Worm (Caenorhabditis elegans) whole organism, L3 larva: ENCODE measurements around the gene F55G7.4.

ENCODE experiments used
- R02D3.7 ChIP-seq: fragments of 150-350 bp; optimal IDR thresholded peaks from 2 replicates; lab custom pipeline; 2014; ENCODE audit warnings: missing biosample characterization, missing genetic modification characterization
- ZK546.5 ChIP-seq: sonication (generic microtip); optimal IDR thresholded peaks from 2 replicates; lab custom pipeline; 2017; ENCODE audit warnings: missing biosample characterization, missing genetic modification characterization
- aly-2 ChIP-seq: fragments of 150-350 bp; optimal IDR thresholded peaks from 2 replicates; lab custom pipeline; 2014; ENCODE audit warnings: missing biosample characterization, missing genetic modification characterization
- ama-1 ChIP-seq: fragments of 150-350 bp; optimal IDR thresholded peaks from 2 replicates; lab custom pipeline; 2018
- ceh-28 ChIP-seq: fragments of 150-350 bp; optimal IDR thresholded peaks from 2 replicates; lab custom pipeline; 2014; ENCODE audit warnings: missing biosample characterization, missing genetic modification reagents, missing genetic modification characterization
- ceh-82 ChIP-seq: fragments of 150-350 bp; optimal IDR thresholded peaks from 2 replicates; lab custom pipeline; 2014; ENCODE audit warnings: missing biosample characterization, missing genetic modification characterization
- ceh-9 ChIP-seq: sonication (generic microtip); optimal IDR thresholded peaks from 2 replicates; lab custom pipeline; 2018; ENCODE audit warnings: missing biosample characterization, missing genetic modification characterization
- daf-12 ChIP-seq: fragments of 150-350 bp; optimal IDR thresholded peaks from 2 replicates; lab custom pipeline; 2014; ENCODE audit warnings: missing biosample characterization, missing genetic modification reagents, missing genetic modification characterization
- egl-27 ChIP-seq: sonication (generic microtip); optimal IDR thresholded peaks from 4 replicates; lab custom pipeline; 2017; ENCODE audit warnings: missing biosample characterization, missing genetic modification reagents, missing genetic modification characterization
- egl-5 ChIP-seq: fragments of 150-350 bp; optimal IDR thresholded peaks from 2 replicates; lab custom pipeline; 2017; ENCODE audit warnings: missing biosample characterization, missing genetic modification reagents, missing genetic modification characterization, inconsistent platforms
- elt-1 ChIP-seq: fragments of 150-350 bp; optimal IDR thresholded peaks from 2 replicates; lab custom pipeline; 2014; ENCODE audit warnings: missing biosample characterization, missing genetic modification characterization
- elt-2 ChIP-seq: sonication (generic microtip); optimal IDR thresholded peaks from 2 replicates; lab custom pipeline; 2016; ENCODE audit warnings: missing genetic modification reagents, mild to moderate bottlenecking, missing genetic modification characterization, missing compliant biosample characterization
- elt-3 ChIP-seq, 3 experiments: fragments of 150-350 bp in 1 of 3; sonication (generic microtip) in 2 of 3; optimal IDR thresholded peaks; 2 replicates in 2 of 3; 4 replicates in 1 of 3; lab custom pipeline; 2014 to 2017; ENCODE audit warnings: missing biosample characterization in 3 of 3, missing genetic modification characterization in 3 of 3
- eor-1 ChIP-seq, 2 experiments: fragments of 150-350 bp; optimal IDR thresholded peaks; 2 replicates each; lab custom pipeline; 2014 to 2018; ENCODE audit warnings: missing biosample characterization in 2 of 2, missing genetic modification characterization in 2 of 2
- fkh-10 ChIP-seq: sonication (generic microtip); optimal IDR thresholded peaks from 2 replicates; lab custom pipeline; 2017; ENCODE audit warnings: missing biosample characterization, missing genetic modification reagents, missing genetic modification characterization
- fkh-2 ChIP-seq: fragments of 150-350 bp; optimal IDR thresholded peaks from 2 replicates; lab custom pipeline; 2014; ENCODE audit warnings: missing biosample characterization, missing genetic modification reagents, missing genetic modification characterization
- fos-1 ChIP-seq: fragments of 150-350 bp; optimal IDR thresholded peaks from 2 replicates; lab custom pipeline; 2014; ENCODE audit warnings: missing biosample characterization, missing genetic modification characterization
- hmg-11 ChIP-seq: sonication (generic microtip); optimal IDR thresholded peaks from 2 replicates; lab custom pipeline; 2016; ENCODE audit warnings: missing genetic modification characterization, missing compliant biosample characterization
- jun-1 ChIP-seq: fragments of 150-350 bp; optimal IDR thresholded peaks from 2 replicates; lab custom pipeline; 2014; ENCODE audit warnings: missing biosample characterization, missing genetic modification reagents, missing genetic modification characterization
- lin-39 ChIP-seq: fragments of 150-350 bp; optimal IDR thresholded peaks from 2 replicates; lab custom pipeline; 2018; ENCODE audit warnings: missing biosample characterization, missing genetic modification reagents, missing genetic modification characterization
- lsy-12 ChIP-seq: sonication (generic microtip); optimal IDR thresholded peaks from 2 replicates; lab custom pipeline; 2016; ENCODE audit warnings: mild to moderate bottlenecking, missing genetic modification characterization, missing compliant biosample characterization
- mdl-1 ChIP-seq: fragments of 150-350 bp; optimal IDR thresholded peaks from 2 replicates; lab custom pipeline; 2014; ENCODE audit warnings: missing biosample characterization, missing genetic modification characterization
- mml-1 ChIP-seq: fragments of 150-350 bp; sonication (generic microtip); optimal IDR thresholded peaks from 3 replicates; lab custom pipeline; 2014; ENCODE audit warnings: missing biosample characterization, missing genetic modification characterization
- nfya-1 ChIP-seq: sonication (generic microtip); optimal IDR thresholded peaks from 2 replicates; lab custom pipeline; 2017; ENCODE audit warnings: missing genetic modification characterization, mild to moderate bottlenecking, missing compliant biosample characterization, antibody characterized with exemption, moderate library complexity; ENCODE audit not compliant: insufficient read depth
- nhr-11 ChIP-seq: fragments of 150-350 bp; optimal IDR thresholded peaks from 2 replicates; lab custom pipeline; 2014; ENCODE audit warnings: missing biosample characterization, missing genetic modification characterization
- nhr-23 ChIP-seq: fragments of 150-350 bp; optimal IDR thresholded peaks from 2 replicates; lab custom pipeline; 2014; ENCODE audit warnings: missing biosample characterization, missing genetic modification reagents, missing genetic modification characterization
- nhr-25 ChIP-seq: sonication (generic microtip); optimal IDR thresholded peaks from 2 replicates; lab custom pipeline; 2017; ENCODE audit warnings: missing biosample characterization, missing genetic modification characterization
- nhr-28 ChIP-seq: fragments of 150-350 bp; optimal IDR thresholded peaks from 2 replicates; lab custom pipeline; 2014; ENCODE audit warnings: missing biosample characterization, missing genetic modification characterization
- nhr-43 ChIP-seq: sonication (generic microtip); optimal IDR thresholded peaks from 2 replicates; lab custom pipeline; 2016; ENCODE audit warnings: mild to moderate bottlenecking, missing genetic modification characterization, missing compliant biosample characterization; ENCODE audit not compliant: poor library complexity, severe bottlenecking
- nhr-67 ChIP-seq: fragments of 150-350 bp; optimal IDR thresholded peaks from 2 replicates; lab custom pipeline; 2014; ENCODE audit warnings: missing biosample characterization, missing genetic modification characterization
- nhr-76 ChIP-seq: fragments of 150-350 bp; sonication (generic microtip); optimal IDR thresholded peaks from 5 replicates; lab custom pipeline; 2014; ENCODE audit warnings: missing biosample characterization, missing genetic modification characterization
- nhr-77 ChIP-seq: fragments of 150-350 bp; optimal IDR thresholded peaks from 2 replicates; lab custom pipeline; 2014; ENCODE audit warnings: missing biosample characterization, missing genetic modification characterization
- pha-4 ChIP-seq: fragments of 150-350 bp; optimal IDR thresholded peaks from 2 replicates; lab custom pipeline; 2014; ENCODE audit warnings: missing biosample characterization, missing genetic modification reagents, missing genetic modification characterization
- pqm-1 ChIP-seq: fragments of 150-350 bp; optimal IDR thresholded peaks from 2 replicates; lab custom pipeline; 2017; ENCODE audit warnings: missing biosample characterization, missing genetic modification characterization, inconsistent platforms
- sea-2 ChIP-seq: fragments of 150-350 bp; sonication (generic microtip); optimal IDR thresholded peaks from 4 replicates; lab custom pipeline; 2014; ENCODE audit warnings: missing biosample characterization, missing genetic modification reagents, missing genetic modification characterization
- skn-1 ChIP-seq: fragments of 150-350 bp; optimal IDR thresholded peaks from 2 replicates; lab custom pipeline; 2014; ENCODE audit warnings: missing biosample characterization, missing genetic modification characterization
- snpc-4 ChIP-seq: fragments of 150-350 bp; optimal IDR thresholded peaks from 2 replicates; lab custom pipeline; 2014; ENCODE audit warnings: missing biosample characterization, missing genetic modification characterization
- tbx-2 ChIP-seq: sonication (generic microtip); optimal IDR thresholded peaks from 2 replicates; lab custom pipeline; 2016; ENCODE audit warnings: mild to moderate bottlenecking, missing genetic modification characterization, missing compliant biosample characterization
- unc-39 ChIP-seq: sonication (generic microtip); optimal IDR thresholded peaks from 4 replicates; lab custom pipeline; 2017; ENCODE audit warnings: missing biosample characterization, missing genetic modification characterization
- unc-62 ChIP-seq: fragments of 150-350 bp; sonication (generic microtip); optimal IDR thresholded peaks from 4 replicates; lab custom pipeline; 2014; ENCODE audit warnings: missing biosample characterization, missing genetic modification reagents, missing genetic modification characterization
- zag-1 ChIP-seq: fragments of 150-350 bp; optimal IDR thresholded peaks from 2 replicates; lab custom pipeline; 2014; ENCODE audit warnings: missing biosample characterization, missing genetic modification characterization
- ztf-11 ChIP-seq: fragments of 150-350 bp; optimal IDR thresholded peaks from 2 replicates; lab custom pipeline; 2014; ENCODE audit warnings: missing biosample characterization, missing genetic modification characterization
- ztf-4 ChIP-seq: fragments of 150-350 bp; optimal IDR thresholded peaks from 2 replicates; lab custom pipeline; 2014; ENCODE audit warnings: missing biosample characterization, missing genetic modification characterization

Gene F55G7.4

DNA sequence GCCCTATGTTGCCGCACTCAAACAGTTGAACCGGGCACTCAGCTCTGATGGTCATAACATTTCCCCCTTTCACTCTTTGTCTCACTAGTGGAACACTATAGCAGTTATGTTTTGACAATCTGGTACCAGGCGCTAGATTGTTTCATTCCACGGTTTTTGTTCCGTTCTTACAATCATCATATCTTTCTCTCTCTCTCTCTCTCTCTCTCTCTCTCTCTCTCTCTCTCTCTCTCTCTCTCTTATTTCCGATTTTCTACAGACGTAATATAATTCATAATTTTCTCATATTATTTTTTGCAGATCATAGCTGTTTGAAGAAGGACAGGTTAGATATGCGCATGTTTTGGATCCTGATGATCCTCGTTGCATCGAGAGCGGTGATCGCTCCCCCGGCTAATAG lies 13.9 kb upstream of the F55G7.4 start, which contains the start of gene Y62H9A.12:
TSS of gene Y62H9A.12 (plus strand) at position 301 of the 400 bp plus-strand sequence.
- TF ChIP-seq egl-27 (tag; lab: Kevin White, UChicago) (no peak), pqm-1 (tag; lab: Kevin White, UChicago) (no peak), ceh-28 (no peak), unc-62 (no peak), ztf-11 (tag; lab: Kevin White, UChicago) (no peak), sea-2 (GFP tag; lab: Kevin White, UChicago) (no peak), nhr-67 (tag; lab: Kevin White, UChicago) (no peak), egl-5 (tag; lab: Kevin White, UChicago) (no peak)

DNA sequence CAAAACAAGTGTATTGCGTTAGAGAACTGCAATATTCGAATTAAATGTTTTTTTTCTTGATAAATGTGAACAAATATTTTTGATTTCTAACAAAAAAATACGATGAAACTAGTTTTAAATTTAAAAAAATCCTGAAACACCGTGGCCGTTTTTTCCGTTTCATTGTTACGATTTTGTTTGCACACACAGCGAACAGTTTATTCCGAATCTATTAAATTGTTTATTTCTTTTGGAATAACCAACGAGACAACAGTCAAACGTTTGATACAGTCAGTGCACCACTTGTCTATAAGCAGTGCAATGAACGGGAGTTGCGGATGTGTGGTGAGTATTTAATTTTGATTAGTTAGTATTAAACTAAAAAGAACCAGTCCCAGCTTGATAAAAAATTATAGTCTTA lies 11.0 kb upstream of the F55G7.4 start, which contains the start of gene Y62H9A.13:
TSS of gene Y62H9A.13 (plus strand) at position 301 of the 400 bp plus-strand sequence.
- TF ChIP-seq sea-2 (GFP tag; lab: Kevin White, UChicago) (no peak), nhr-23 (tag; lab: Kevin White, UChicago) (no peak)

DNA sequence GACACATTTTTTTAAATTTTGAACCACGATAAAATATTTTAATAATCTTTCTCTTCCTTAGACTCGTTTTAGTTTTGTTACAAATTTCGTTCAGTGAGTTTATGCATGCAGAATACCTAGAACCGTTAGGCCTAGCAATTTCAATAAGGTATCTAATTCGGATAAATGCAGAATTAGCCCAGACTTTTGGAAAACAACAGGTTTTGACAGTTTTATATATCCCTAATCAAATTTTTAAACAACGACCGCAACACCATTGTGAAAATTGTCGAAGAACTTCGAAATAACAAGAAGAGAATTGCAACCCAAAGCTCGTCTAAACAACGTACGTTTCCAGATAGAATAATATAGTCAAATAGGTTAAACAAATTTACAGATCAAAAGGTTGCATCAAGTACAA lies 9.7 kb upstream of the F55G7.4 start, which contains the start of gene Y62H9A.16:
TSS of gene Y62H9A.16 (plus strand) at position 301 of the 400 bp plus-strand sequence.
- no peak for TF ChIP-seq eor-1 (tag; optimal IDR thresholded peaks at IDR 0.05; lab: Kevin White, UChicago)
- TF ChIP-seq mml-1 (tag; lab: Kevin White, UChicago): no peak
- TF ChIP-seq nhr-11 (tag; lab: Kevin White, UChicago): no peak
- TF ChIP-seq R02D3.7 (tag; lab: Kevin White, UChicago): no peak
- no peak for TF ChIP-seq nhr-25 (tag; lab: Kevin White, UChicago)
- no peak for TF ChIP-seq fkh-10 (GFP tag; lab: Kevin White, UChicago)
- no peak for TF ChIP-seq sea-2 (GFP tag; lab: Kevin White, UChicago)
- TF ChIP-seq, all 47 proteins: peak for 0

DNA sequence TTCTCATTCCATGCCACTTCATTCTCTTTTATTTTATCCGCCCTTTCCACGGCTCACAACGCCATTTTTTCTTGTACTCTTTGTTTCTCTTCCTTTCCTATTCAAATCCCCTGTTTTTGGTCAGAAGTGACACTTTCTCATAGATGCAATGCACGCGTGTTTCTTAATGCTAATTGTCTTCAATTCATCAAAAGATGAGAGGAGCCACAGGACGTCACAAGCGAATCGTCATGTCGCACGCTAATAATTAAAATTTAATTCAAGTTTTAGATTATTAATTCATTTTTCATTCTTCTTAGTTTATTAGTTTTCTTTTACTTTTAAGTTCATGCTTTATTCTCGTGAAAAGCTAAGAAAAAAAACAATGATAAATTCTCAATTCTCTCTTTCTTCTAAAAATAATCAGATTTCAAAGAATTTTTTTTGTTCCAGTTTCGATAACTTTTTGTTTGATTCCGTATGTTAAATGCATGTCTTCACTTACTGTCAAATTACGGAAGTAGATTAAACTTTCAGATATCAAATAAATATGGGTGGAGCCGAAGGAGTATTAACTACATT lies 6.9 kb upstream of the F55G7.4 start, which contains the start of gene Y62H9A.14:
TSS of gene Y62H9A.14 (plus strand) at position 511 of the 561 bp plus-strand sequence.
- TF ChIP-seq unc-39 (tag; lab: Kevin White, UChicago): no peak
- TF ChIP-seq nhr-11 (tag; lab: Kevin White, UChicago): no peak
- no peak for TF ChIP-seq ztf-4 (tag; lab: Kevin White, UChicago)
- TF ChIP-seq fkh-2 (tag; lab: Kevin White, UChicago): no peak
- TF ChIP-seq nhr-77 (tag; lab: Kevin White, UChicago): no peak
- TF ChIP-seq nhr-25 (tag; lab: Kevin White, UChicago): no peak
- no peak for TF ChIP-seq nhr-67 (tag; lab: Kevin White, UChicago)
- no peak for TF ChIP-seq elt-2 (tag; lab: Kevin White, UChicago)
- TF ChIP-seq skn-1 (tag; lab: Kevin White, UChicago): no peak
- no peak for TF ChIP-seq lin-39 (tag; lab: Kevin White, UChicago)
- TF ChIP-seq jun-1 (tag; lab: Kevin White, UChicago): no peak
- TF ChIP-seq mdl-1: no peak
- TF ChIP-seq ZK546.5 (tag; lab: Kevin White, UChicago): no peak

DNA sequence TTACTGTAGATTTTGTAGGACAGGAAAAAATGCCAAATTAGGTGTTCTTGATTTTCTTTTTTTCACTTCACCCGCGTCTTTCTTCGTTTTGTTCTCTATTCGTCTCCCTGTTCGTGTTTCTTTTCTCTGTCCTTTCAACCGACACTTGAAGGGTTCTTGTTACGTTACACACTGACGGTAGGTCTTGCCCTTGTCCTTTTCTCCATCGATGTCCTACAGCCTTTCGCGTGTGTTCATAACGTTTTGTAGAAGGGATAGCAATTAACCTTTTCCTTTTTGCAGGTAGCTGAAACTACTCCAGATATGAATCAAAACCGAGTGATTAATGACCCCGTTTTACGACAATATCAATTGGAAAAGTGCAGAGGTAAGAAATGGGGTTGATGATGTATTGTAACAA lies 3.5 kb upstream of the F55G7.4 start, which contains the start of gene F55G7.1:
TSS of gene F55G7.1 (plus strand) at position 276 of the 400 bp plus-strand sequence.
- TF ChIP-seq pha-4 (tag; lab: Kevin White, UChicago): no peak
- peak in 1 of 3 experiments; percentile 37 for TF ChIP-seq elt-3 (tag; optimal IDR thresholded peaks at IDR 0.05; lab: Kevin White, UChicago)
- TF ChIP-seq ama-1 (lab: Kevin White, UChicago): no peak
- peak; percentile 43 for TF ChIP-seq ceh-82 (tag; lab: Kevin White, UChicago)
- peak; percentile 20 for TF ChIP-seq hmg-11
- TF ChIP-seq nhr-76 (tag; lab: Kevin White, UChicago): no peak
- TF ChIP-seq nhr-28 (tag; lab: Kevin White, UChicago): no peak
- no peak for TF ChIP-seq egl-5 (tag; lab: Kevin White, UChicago)
- TF ChIP-seq ceh-9 (tag; lab: Kevin White, UChicago): no peak
- no peak for TF ChIP-seq ZK546.5 (tag; lab: Kevin White, UChicago)
- no peak for TF ChIP-seq fos-1 (tag; lab: Kevin White, UChicago)
- no peak for TF ChIP-seq daf-12
- TF ChIP-seq nhr-77 (tag; lab: Kevin White, UChicago): peak; percentile 82
- peak; percentile 9 for TF ChIP-seq lsy-12
- TF ChIP-seq elt-1 (tag; lab: Kevin White, UChicago): no peak
- TF ChIP-seq fkh-10 (GFP tag; lab: Kevin White, UChicago): no peak
- peak; percentile 28 for TF ChIP-seq elt-2 (tag; lab: Kevin White, UChicago)
- no peak for TF ChIP-seq aly-2 (tag; lab: Kevin White, UChicago)
- TF ChIP-seq zag-1 (tag; lab: Kevin White, UChicago): no peak
- TF ChIP-seq snpc-4 (tag; lab: Kevin White, UChicago): peak; percentile 86
- TF ChIP-seq ztf-4 (tag; lab: Kevin White, UChicago): no peak
- peak; percentile 74 for TF ChIP-seq ceh-28
- TF ChIP-seq nfya-1 (tag; lab: Kevin White, UChicago): peak; percentile 25
- TF ChIP-seq ztf-11 (tag; lab: Kevin White, UChicago): no peak
- no peak for TF ChIP-seq nhr-11 (tag; lab: Kevin White, UChicago)
- TF ChIP-seq tbx-2 (tag; lab: Kevin White, UChicago): peak; percentile 66
- TF ChIP-seq mdl-1: no peak
- TF ChIP-seq sea-2 (GFP tag; lab: Kevin White, UChicago): no peak
- TF ChIP-seq nhr-43: peak; percentile 71
